Comparison of ENCODE assay signal across 1 fruit fly cellular context in the genomic region with DNA sequence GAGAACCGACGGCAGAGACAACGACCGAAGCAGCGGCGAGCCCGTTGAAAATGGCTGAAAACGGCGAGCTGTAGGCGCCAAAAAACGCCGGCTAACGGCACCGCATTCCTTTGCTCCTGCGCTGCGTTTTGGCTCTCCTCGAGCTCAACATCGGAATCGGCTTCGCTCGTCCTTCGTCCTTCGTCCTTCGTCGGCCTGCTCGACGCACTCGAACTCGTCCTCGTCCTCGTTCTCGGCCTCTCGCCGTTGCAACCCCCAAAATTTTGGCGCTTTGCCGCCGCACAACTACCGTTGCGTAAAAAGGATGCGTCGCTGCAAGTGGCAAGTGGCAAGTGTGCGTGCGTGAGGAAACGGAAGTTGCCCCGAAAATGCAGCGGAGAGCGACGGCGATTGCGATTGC.
A peak's percentile ranks its signal among the peaks of the same experiment; 100 is the strongest.
TF ChIP-seq lines count a peak whose summit lies in the region.

No protein-coding gene starts in this region.

TF ChIP-seq in whole organism, embryonic, 481 proteins besides CTCF, POLR2A, EP300 and RAD21 (continued from another document):
- no peak for TF ChIP-seq NC2β (GFP tag; optimal IDR thresholded peaks at IDR 0.05; lab: Kevin White, UChicago)
- no peak for TF ChIP-seq CG6689 (GFP tag; IDR thresholded peaks at IDR 0.05; lab: Robert Waterston, UW)
- TF ChIP-seq rib (GFP tag; IDR thresholded peaks at IDR 0.05; lab: Robert Waterston, UW): no peak
- no peak for TF ChIP-seq CG3407 (GFP tag; optimal IDR thresholded peaks at IDR 0.05; lab: Kevin White, UChicago)
- TF ChIP-seq pros (GFP tag; optimal IDR thresholded peaks at IDR 0.05; lab: Kevin White, UChicago): no peak
- TF ChIP-seq HmgD (GFP tag; optimal IDR thresholded peaks at IDR 0.05; lab: Kevin White, UChicago): no peak
- no peak for TF ChIP-seq croc (GFP tag; conservative IDR thresholded peaks at IDR 0.05; lab: Robert Waterston, UW)
- no peak for TF ChIP-seq CG31441 (GFP tag; IDR thresholded peaks at IDR 0.05; lab: Robert Waterston, UW)
- TF ChIP-seq CG33213 (GFP tag; optimal IDR thresholded peaks at IDR 0.05; lab: Kevin White, UChicago): no peak
- TF ChIP-seq Atf-2 (GFP tag; optimal IDR thresholded peaks at IDR 0.05; lab: Kevin White, UChicago): no peak
- no peak for TF ChIP-seq CG2889 (GFP tag; IDR thresholded peaks at IDR 0.05; lab: Robert Waterston, UW)
- 0 out of 3 replicates have a peak, but pooled peaks have one; percentile 20 for TF ChIP-seq z (GFP tag; IDR thresholded peaks at IDR 0.05; lab: Robert Waterston, UW)
- TF ChIP-seq CG7987 (GFP tag; optimal IDR thresholded peaks at IDR 0.05; lab: Kevin White, UChicago): no peak
- TF ChIP-seq run (tag; optimal IDR thresholded peaks at IDR 0.05; lab: Kevin White, UChicago): no peak
- TF ChIP-seq Hmr (GFP tag; optimal IDR thresholded peaks at IDR 0.05; lab: Kevin White, UChicago): no peak
- TF ChIP-seq dmrt99B (tag; optimal IDR thresholded peaks at IDR 0.05; lab: Kevin White, UChicago): no peak
- no peak for TF ChIP-seq CG14860 (GFP tag; IDR thresholded peaks at IDR 0.05; lab: Robert Waterston, UW; ENCODE audit: partially characterized antibody)
